Worm (Caenorhabditis elegans) whole organism, mixed stage, embryonic: ENCODE data around the gene T02H6.1.

Experiments
- cnd-1 ChIP-seq: fragments of 200-800 bp; sonication (Bioruptor generic); optimal IDR thresholded peaks from 2 replicates; lab custom pipeline; 2018; ENCODE audit warnings: mild to moderate bottlenecking, missing genetic modification characterization, missing compliant biosample characterization
- elt-1 ChIP-seq: sonication (generic microtip); optimal IDR thresholded peaks from 2 replicates; lab custom pipeline; 2017; ENCODE audit warnings: missing genetic modification characterization, mild to moderate bottlenecking, missing compliant biosample characterization, antibody characterized with exemption, moderate library complexity, borderline replicate concordance; ENCODE audit not compliant: insufficient read depth
- hlh-1 ChIP-seq: fragments of 150-350 bp; optimal IDR thresholded peaks from 2 replicates; lab custom pipeline; 2014; ENCODE audit warnings: missing biosample characterization, missing genetic modification reagents, missing genetic modification characterization
- lin-13 ChIP-seq: fragments of 150-350 bp; optimal IDR thresholded peaks from 2 replicates; lab custom pipeline; 2014; ENCODE audit warnings: missing biosample characterization, missing genetic modification characterization
- mab-5 ChIP-seq: fragments of 150-350 bp; optimal IDR thresholded peaks from 2 replicates; lab custom pipeline; 2014; ENCODE audit warnings: missing biosample characterization, missing genetic modification characterization
- nhr-12 ChIP-seq: fragments of 150-350 bp; optimal IDR thresholded peaks from 2 replicates; lab custom pipeline; 2014; ENCODE audit warnings: missing biosample characterization, missing genetic modification characterization
- nhr-237 ChIP-seq: fragments of 150-350 bp; optimal IDR thresholded peaks from 2 replicates; lab custom pipeline; 2014; ENCODE audit warnings: missing biosample characterization, missing genetic modification characterization
- nhr-76 ChIP-seq: sonication (generic microtip); optimal IDR thresholded peaks from 2 replicates; lab custom pipeline; 2017; ENCODE audit warnings: missing biosample characterization, missing genetic modification characterization
- pha-4 ChIP-seq: fragments of 150-350 bp; optimal IDR thresholded peaks from 2 replicates; lab custom pipeline; 2018; ENCODE audit warnings: missing biosample characterization, missing genetic modification reagents, missing genetic modification characterization
- snpc-4 ChIP-seq: fragments of 150-350 bp; optimal IDR thresholded peaks from 2 replicates; lab custom pipeline; 2014; ENCODE audit warnings: missing biosample characterization, missing genetic modification characterization
- tbx-8 ChIP-seq: fragments of 200-800 bp; sonication (Bioruptor generic); optimal IDR thresholded peaks from 2 replicates; lab custom pipeline; 2018; ENCODE audit warnings: mild to moderate bottlenecking, missing genetic modification characterization, moderate library complexity, missing compliant biosample characterization
- ztf-11 ChIP-seq: fragments of 150-350 bp; optimal IDR thresholded peaks from 2 replicates; lab custom pipeline; 2014; ENCODE audit warnings: missing biosample characterization, missing genetic modification characterization

- TF ChIP-seq nhr-76 (tag; lab: Kevin White, UChicago) (no peak), nhr-12 (tag; lab: Kevin White, UChicago) (no peak), pha-4 (no peak), mab-5 (tag; lab: Kevin White, UChicago) (no peak), tbx-8 (no peak), lin-13 (tag; lab: Kevin White, UChicago) (no peak), ztf-11 (no peak), cnd-1 (tag; lab: Kevin White, UChicago) (no peak), hlh-1 (no peak), elt-1 (no peak), snpc-4 (tag; lab: Kevin White, UChicago) (no peak), nhr-237 (tag; lab: Kevin White, UChicago) (no peak)
These were observed 19.4 kb upstream of the T02H6.1 start, which contains the start of gene T02H6.4 for ce11 chrII:689749-690148.
